Fruit fly (Drosophila melanogaster): ENCODE measurements around the gene CG11106.

CG11106 gene

DNA sequence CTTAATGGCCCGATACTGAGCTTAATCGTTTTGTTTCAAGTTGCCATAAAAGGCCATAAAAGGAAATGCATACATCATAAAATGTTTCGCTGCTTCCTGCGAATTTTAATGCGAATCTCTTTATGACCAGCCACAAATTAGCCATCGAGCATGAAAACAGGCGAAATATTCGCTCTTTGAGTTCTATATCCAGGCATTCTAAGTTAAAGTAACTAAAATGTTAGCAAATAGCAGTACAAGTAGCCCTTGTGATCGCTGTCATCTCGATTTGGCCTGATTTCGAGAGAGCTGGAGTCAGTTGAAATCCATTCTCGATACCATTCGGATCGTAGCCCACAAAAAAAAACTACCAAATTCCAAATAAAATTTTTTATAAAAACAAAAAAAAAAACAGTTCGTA, at the start of gene CG11106:
CG11106 (plus strand) TSS at position 301 of the 400 bp plus-strand sequence.
- TF ChIP-seq vfl (GFP tag; optimal IDR thresholded peaks at IDR 0.05) (no peak), vvl (GFP tag; IDR thresholded peaks at IDR 0.05) (no peak)

DNA sequence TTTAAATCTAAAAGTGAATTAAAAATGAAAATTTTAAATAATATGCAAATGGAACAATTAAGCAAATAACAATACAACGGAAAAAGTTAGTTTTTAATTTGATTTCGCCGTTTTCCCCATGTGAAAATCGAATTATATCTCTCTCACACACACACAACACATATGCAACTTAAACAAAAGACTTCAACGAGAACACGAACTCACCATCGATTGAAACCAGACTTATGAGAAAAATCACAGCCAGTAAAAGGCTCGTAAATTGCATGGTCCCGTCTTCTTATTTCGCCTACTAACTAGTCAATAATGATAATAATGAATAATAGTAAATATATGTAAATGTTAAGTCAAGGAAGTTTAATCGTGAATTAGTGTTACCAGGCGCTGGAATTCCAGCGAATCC, 48.6 kb upstream of the CG11106 start:
- TF ChIP-seq ara (GFP tag; IDR thresholded peaks at IDR 0.05) (no peak), tll (GFP tag; optimal IDR thresholded peaks at IDR 0.05) (no peak), Adf1 (GFP tag; IDR thresholded peaks at IDR 0.05) (no peak), bab2 (GFP tag; optimal IDR thresholded peaks at IDR 0.05) (no peak), lmd (GFP tag; IDR thresholded peaks at IDR 0.05) (no peak), eve (GFP tag; optimal IDR thresholded peaks at IDR 0.05) (no peak), CG2712 (tag; optimal IDR thresholded peaks at IDR 0.05) (no peak), BEAF-32 (GFP tag; optimal IDR thresholded peaks at IDR 0.05) (no peak), CrebB (tag; optimal IDR thresholded peaks at IDR 0.05) (no peak), sna (GFP tag; IDR thresholded peaks at IDR 0.05; ENCODE audit: partially characterized antibody) (no peak), HLH4C (GFP tag; IDR thresholded peaks at IDR 0.05; ENCODE audit: partially characterized antibody) (no peak), cg (GFP tag; optimal IDR thresholded peaks at IDR 0.05) (peak; percentile 51), CG12659 (GFP tag; optimal IDR thresholded peaks at IDR 0.05) (no peak), Max (GFP tag; optimal IDR thresholded peaks at IDR 0.05) (no peak), CG12942 (GFP tag; optimal IDR thresholded peaks at IDR 0.05) (no peak), CG3995 (GFP tag; optimal IDR thresholded peaks at IDR 0.05) (no peak), CG15696 (tag; optimal IDR thresholded peaks at IDR 0.05) (no peak), pum (GFP tag; optimal IDR thresholded peaks at IDR 0.05) (no peak), sens (GFP tag) (peak; percentile 15), CG8388 (GFP tag; optimal IDR thresholded peaks at IDR 0.05) (no peak), MESR4 (GFP tag; optimal IDR thresholded peaks at IDR 0.05) (peak; percentile 22), cad (GFP tag; optimal IDR thresholded peaks at IDR 0.05) (no peak), Ets97D (GFP tag; optimal IDR thresholded peaks at IDR 0.05) (no peak), CG34376 (GFP tag; optimal IDR thresholded peaks at IDR 0.05) (no peak), Optix (GFP tag; IDR thresholded peaks at IDR 0.05) (no peak), Chrac-16 (GFP tag; optimal IDR thresholded peaks at IDR 0.05) (no peak), BtbVII (GFP tag; optimal IDR thresholded peaks at IDR 0.05) (no peak), az2 (GFP tag; optimal IDR thresholded peaks at IDR 0.05) (no peak), CG11247 (GFP tag; IDR thresholded peaks at IDR 0.05) (peak; percentile 94), dm (GFP tag; optimal IDR thresholded peaks at IDR 0.05) (no peak), Sox100B (GFP tag; optimal IDR thresholded peaks at IDR 0.05) (no peak), CG8359 (GFP tag; optimal IDR thresholded peaks at IDR 0.05; ENCODE audit: borderline replicate concordance) (no peak)

DNA sequence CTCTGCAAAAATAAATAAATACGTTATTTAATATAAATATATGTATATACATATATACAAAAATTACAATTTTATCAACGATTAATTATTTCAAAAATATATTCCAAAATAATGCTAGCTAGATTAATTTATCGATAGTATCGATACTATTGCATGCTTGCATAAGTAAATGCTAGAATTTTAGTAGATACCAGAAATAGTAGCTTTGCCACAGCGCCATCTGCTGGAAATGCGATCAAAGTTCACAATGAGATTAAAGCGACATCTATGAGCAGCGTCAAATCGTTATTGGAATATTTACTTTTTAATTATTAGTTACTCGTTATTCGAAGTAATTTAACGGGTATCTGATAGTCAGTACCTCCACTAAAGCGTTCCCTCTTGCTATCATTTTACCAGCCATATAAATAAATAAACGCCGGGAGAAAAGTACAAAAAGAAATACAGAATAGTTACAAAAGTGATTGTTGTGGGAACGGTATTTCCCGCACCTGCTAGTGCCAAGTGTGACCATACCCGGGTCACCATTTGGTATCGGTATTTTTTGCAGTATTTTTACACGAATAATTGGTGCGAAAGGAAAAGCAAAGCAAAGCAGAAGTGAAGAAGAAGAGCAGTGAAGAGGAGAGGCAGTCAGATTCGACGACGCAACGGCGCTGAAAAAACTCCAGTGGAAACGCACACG, 48.1 kb upstream of the CG11106 start, which contains the start of the genes rtv and Dlic:
rtv (minus strand) TSS at position 165 of the 685 bp plus-strand sequence.
Dlic (plus strand) TSS at position 596 of the 685 bp plus-strand sequence.
- peak; percentile 76 for TF ChIP-seq CG2129 (GFP tag; IDR thresholded peaks at IDR 0.05; ENCODE audit: partially characterized antibody)
- TF ChIP-seq ara (GFP tag; IDR thresholded peaks at IDR 0.05) = no peak
- TF ChIP-seq CG18262 (tag; optimal IDR thresholded peaks at IDR 0.05) = peak; percentile 24
- peak; percentile 1 for TF ChIP-seq chn (GFP tag; optimal IDR thresholded peaks at IDR 0.05)
- peak; percentile 46 for TF ChIP-seq trem (tag; optimal IDR thresholded peaks at IDR 0.05)
- TF ChIP-seq CoRest (tag; optimal IDR thresholded peaks at IDR 0.05) = peak; percentile 51
- TF ChIP-seq CG11456 (GFP tag; IDR thresholded peaks at IDR 0.05) = peak; percentile 73; the same call in 2 of the 3 replicates
- no peak for TF ChIP-seq HLH3B (GFP tag; IDR thresholded peaks at IDR 0.05)
- TF ChIP-seq CG17612 (GFP tag; IDR thresholded peaks at IDR 0.05) = no peak
- no peak for TF ChIP-seq btn (GFP tag; optimal IDR thresholded peaks at IDR 0.05)
- TF ChIP-seq sna (GFP tag; IDR thresholded peaks at IDR 0.05; ENCODE audit: partially characterized antibody) = peak; percentile 73; the same call in 1 of the 2 replicates
- peak; percentile 81 for TF ChIP-seq Scr (GFP tag; IDR thresholded peaks at IDR 0.05; ENCODE audit: partially characterized antibody)
- peak; percentile 49 for TF ChIP-seq CG10267 (tag; optimal IDR thresholded peaks at IDR 0.05)
- peak; percentile 2 for TF ChIP-seq shn (GFP tag; optimal IDR thresholded peaks at IDR 0.05)
- TF ChIP-seq CG17361 (GFP tag; IDR thresholded peaks at IDR 0.05) = peak; percentile 48; the same call in 2 of the 3 replicates
- peak; percentile 0 for TF ChIP-seq tx (GFP tag; optimal IDR thresholded peaks at IDR 0.05)
- 0 out of 4 replicates have a peak, but pooled peaks have one; percentile 13 for TF ChIP-seq Gug (GFP tag; IDR thresholded peaks at IDR 0.05)

Data from whole organism, embryonic.